Worm (Caenorhabditis elegans) whole organism, L2 larva: ENCODE data around the gene flp-12.

Experiments
- C34F6.9 ChIP-seq: fragments of 150-350 bp; optimal IDR thresholded peaks from 2 replicates; lab custom pipeline; 2014; ENCODE audit warnings: missing biosample characterization, missing genetic modification characterization
- F13H6.1 ChIP-seq: sonication (generic microtip); optimal IDR thresholded peaks from 2 replicates; lab custom pipeline; 2016; ENCODE audit warnings: missing genetic modification characterization, missing compliant biosample characterization
- R02D3.7 ChIP-seq: fragments of 150-350 bp; optimal IDR thresholded peaks from 2 replicates; lab custom pipeline; 2014; ENCODE audit warnings: missing biosample characterization, missing genetic modification characterization
- Y55F3AM.14 ChIP-seq: fragments of 200-800 bp; sonication (Bioruptor generic); optimal IDR thresholded peaks from 2 replicates; lab custom pipeline; 2018; ENCODE audit warnings: mild to moderate bottlenecking, missing genetic modification characterization, missing compliant biosample characterization
- ZK546.5 ChIP-seq: sonication (generic microtip); optimal IDR thresholded peaks from 2 replicates; lab custom pipeline; 2017; ENCODE audit warnings: missing biosample characterization, missing genetic modification characterization
- alr-1 ChIP-seq: fragments of 150-350 bp; optimal IDR thresholded peaks from 2 replicates; lab custom pipeline; 2014; ENCODE audit warnings: missing biosample characterization, missing genetic modification characterization
- aly-2 ChIP-seq: fragments of 150-350 bp; optimal IDR thresholded peaks from 2 replicates; lab custom pipeline; 2014; ENCODE audit warnings: missing biosample characterization, missing genetic modification characterization
- ama-1 ChIP-seq: fragments of 150-350 bp; optimal IDR thresholded peaks from 2 replicates; lab custom pipeline; 2018; ENCODE audit warnings: inconsistent platforms
- blmp-1 ChIP-seq: sonication (generic microtip); optimal IDR thresholded peaks from 2 replicates; lab custom pipeline; 2017; ENCODE audit warnings: missing genetic modification characterization, mild to moderate bottlenecking, missing compliant biosample characterization, antibody characterized with exemption, moderate library complexity; ENCODE audit not compliant: insufficient read depth
- ceh-16 ChIP-seq: fragments of 150-350 bp; optimal IDR thresholded peaks from 2 replicates; lab custom pipeline; 2014; ENCODE audit warnings: missing biosample characterization, missing genetic modification characterization
- ceh-82 ChIP-seq: fragments of 150-350 bp; optimal IDR thresholded peaks from 2 replicates; lab custom pipeline; 2014; ENCODE audit warnings: missing biosample characterization, missing genetic modification characterization
- crh-2 ChIP-seq: sonication (generic microtip); optimal IDR thresholded peaks from 2 replicates; lab custom pipeline; 2017; ENCODE audit warnings: missing biosample characterization, missing genetic modification characterization
- dmd-4 ChIP-seq: sonication (generic microtip); optimal IDR thresholded peaks from 2 replicates; lab custom pipeline; 2017; ENCODE audit warnings: missing biosample characterization, missing genetic modification characterization
- egl-27 ChIP-seq: sonication (generic microtip); optimal IDR thresholded peaks from 3 replicates; lab custom pipeline; 2017; ENCODE audit warnings: missing biosample characterization, missing genetic modification reagents, missing genetic modification characterization
- elt-1 ChIP-seq: fragments of 150-350 bp; optimal IDR thresholded peaks from 2 replicates; lab custom pipeline; 2014; ENCODE audit warnings: missing biosample characterization, missing genetic modification characterization
- elt-3 ChIP-seq: sonication (generic microtip); optimal IDR thresholded peaks from 2 replicates; lab custom pipeline; 2017; ENCODE audit warnings: missing biosample characterization, missing genetic modification characterization
- fos-1 ChIP-seq: fragments of 150-350 bp; optimal IDR thresholded peaks from 2 replicates; lab custom pipeline; 2014; ENCODE audit warnings: missing biosample characterization, missing genetic modification characterization
- gmeb-1 ChIP-seq: fragments of 150-350 bp; optimal IDR thresholded peaks from 2 replicates; lab custom pipeline; 2014; ENCODE audit warnings: missing biosample characterization, missing genetic modification characterization
- lin-11 ChIP-seq: fragments of 150-350 bp; sonication (generic microtip); optimal IDR thresholded peaks from 2 replicates; lab custom pipeline; 2014; ENCODE audit warnings: missing biosample characterization, missing genetic modification characterization, inconsistent platforms, mixed read lengths
- lin-13 ChIP-seq: fragments of 150-350 bp; optimal IDR thresholded peaks from 2 replicates; lab custom pipeline; 2014; ENCODE audit warnings: missing biosample characterization, missing genetic modification reagents, missing genetic modification characterization
- lin-39 ChIP-seq: fragments of 150-350 bp; optimal IDR thresholded peaks from 2 replicates; lab custom pipeline; 2014; ENCODE audit warnings: missing biosample characterization, missing genetic modification reagents, missing genetic modification characterization
- lsy-2 ChIP-seq, 2 experiments: fragments of 150-350 bp in 1 of 2; sonication (generic microtip) in 1 of 2; optimal IDR thresholded peaks; 2 replicates each; lab custom pipeline; 2014 to 2017; ENCODE audit warnings: missing biosample characterization in 2 of 2, missing genetic modification characterization in 2 of 2
- mab-5 ChIP-seq: fragments of 150-350 bp; optimal IDR thresholded peaks from 2 replicates; lab custom pipeline; 2014; ENCODE audit warnings: missing biosample characterization, missing genetic modification characterization
- mbf-1 ChIP-seq: sonication (generic microtip); optimal IDR thresholded peaks from 2 replicates; lab custom pipeline; 2017; ENCODE audit warnings: missing biosample characterization, missing genetic modification characterization
- mdl-1 ChIP-seq, 2 experiments: fragments of 150-350 bp in 1 of 2; sonication (generic microtip) in 1 of 2; optimal IDR thresholded peaks; 2 replicates each; lab custom pipeline; 2017; ENCODE audit warnings: missing biosample characterization in 2 of 2, missing genetic modification characterization in 2 of 2
- nhr-10 ChIP-seq: sonication (generic microtip); optimal IDR thresholded peaks from 2 replicates; lab custom pipeline; 2017; ENCODE audit warnings: missing biosample characterization, missing genetic modification characterization
- nhr-11 ChIP-seq: fragments of 150-350 bp; optimal IDR thresholded peaks from 2 replicates; lab custom pipeline; 2014; ENCODE audit warnings: missing biosample characterization, missing genetic modification characterization
- nhr-12 ChIP-seq: fragments of 150-350 bp; optimal IDR thresholded peaks from 2 replicates; lab custom pipeline; 2014; ENCODE audit warnings: missing biosample characterization, missing genetic modification characterization
- nhr-129 ChIP-seq: fragments of 150-350 bp; optimal IDR thresholded peaks from 2 replicates; lab custom pipeline; 2014; ENCODE audit warnings: missing biosample characterization, missing genetic modification characterization
- nhr-21 ChIP-seq: fragments of 150-350 bp; optimal IDR thresholded peaks from 2 replicates; lab custom pipeline; 2014; ENCODE audit warnings: missing biosample characterization, missing genetic modification characterization
- nhr-23 ChIP-seq: fragments of 150-350 bp; optimal IDR thresholded peaks from 2 replicates; lab custom pipeline; 2014; ENCODE audit warnings: missing biosample characterization, missing genetic modification reagents, missing genetic modification characterization
- nhr-237 ChIP-seq: fragments of 150-350 bp; optimal IDR thresholded peaks from 2 replicates; lab custom pipeline; 2014; ENCODE audit warnings: missing biosample characterization, missing genetic modification characterization
- nhr-25 ChIP-seq: fragments of 150-350 bp; sonication (generic microtip); optimal IDR thresholded peaks from 3 replicates; lab custom pipeline; 2014; ENCODE audit warnings: missing biosample characterization, missing genetic modification characterization
- nhr-6 ChIP-seq: fragments of 150-350 bp; optimal IDR thresholded peaks from 2 replicates; lab custom pipeline; 2014; ENCODE audit warnings: missing biosample characterization, missing genetic modification characterization
- nhr-77 ChIP-seq: fragments of 150-350 bp; optimal IDR thresholded peaks from 2 replicates; lab custom pipeline; 2014; ENCODE audit warnings: missing biosample characterization, missing genetic modification characterization
- peb-1 ChIP-seq: fragments of 150-350 bp; optimal IDR thresholded peaks from 2 replicates; lab custom pipeline; 2014; ENCODE audit warnings: missing biosample characterization, missing genetic modification characterization
- sma-3 ChIP-seq: sonication (generic microtip); optimal IDR thresholded peaks from 2 replicates; lab custom pipeline; 2016; ENCODE audit warnings: missing genetic modification reagents, missing genetic modification characterization, missing compliant biosample characterization
- sma-9 ChIP-seq, 2 experiments: fragments of 150-350 bp in 1 of 2; sonication (generic microtip) in 1 of 2; optimal IDR thresholded peaks; 2 replicates each; lab custom pipeline; 2014 to 2016; ENCODE audit warnings: missing genetic modification characterization in 2 of 2, mild to moderate bottlenecking in 1 of 2, missing biosample characterization in 1 of 2, missing compliant biosample characterization in 1 of 2, missing genetic modification reagents in 1 of 2, moderate library complexity in 1 of 2
- unc-39 ChIP-seq: fragments of 150-350 bp; optimal IDR thresholded peaks from 2 replicates; lab custom pipeline; 2014; ENCODE audit warnings: missing biosample characterization, missing genetic modification characterization
- unc-55 ChIP-seq: fragments of 150-350 bp; sonication (generic microtip); optimal IDR thresholded peaks from 3 replicates; lab custom pipeline; 2014; ENCODE audit warnings: missing biosample characterization, missing genetic modification reagents, missing genetic modification characterization
- unc-62 ChIP-seq: fragments of 150-350 bp; optimal IDR thresholded peaks from 2 replicates; lab custom pipeline; 2014; ENCODE audit warnings: missing biosample characterization, missing genetic modification reagents, missing genetic modification characterization
- zag-1 ChIP-seq: fragments of 150-350 bp; optimal IDR thresholded peaks from 2 replicates; lab custom pipeline; 2014; ENCODE audit warnings: missing biosample characterization, missing genetic modification characterization
- ztf-1 ChIP-seq: fragments of 200-800 bp; sonication (Bioruptor generic); conservative IDR thresholded peaks from 2 replicates; pipeline ENCODE4 v1.3.6; 2022; ENCODE audit warnings: missing genetic modification characterization, missing compliant biosample characterization
- ztf-11 ChIP-seq: sonication (generic microtip); optimal IDR thresholded peaks from 2 replicates; lab custom pipeline; 2017; ENCODE audit warnings: missing biosample characterization, missing genetic modification characterization
- ztf-4 ChIP-seq: fragments of 150-350 bp; optimal IDR thresholded peaks from 2 replicates; lab custom pipeline; 2014; ENCODE audit warnings: missing biosample characterization, missing genetic modification characterization

flp-12 gene

DNA sequence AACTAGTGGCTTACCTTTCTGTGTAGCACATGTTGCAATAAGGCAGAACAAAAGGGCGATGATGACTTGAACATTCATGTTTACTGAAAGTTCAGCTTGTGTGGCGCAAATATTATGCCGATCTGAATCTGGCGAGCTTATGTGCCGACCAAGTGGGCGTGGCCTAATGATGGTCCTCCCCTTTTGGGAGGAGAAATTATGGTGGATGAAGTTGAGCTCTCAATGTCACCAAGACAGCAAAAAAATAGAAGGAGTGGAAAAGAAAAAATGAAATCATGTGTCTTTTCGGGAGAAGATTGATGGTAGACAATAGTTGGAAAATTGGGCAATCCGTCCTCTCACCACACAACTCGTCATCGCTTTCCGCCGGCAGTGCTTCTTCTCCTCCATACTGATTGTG, at the start of gene flp-12:
flp-12 (minus strand) TSS at position 101 of the 400 bp plus-strand sequence.
- no peak for TF ChIP-seq nhr-21 (tag; lab: Kevin White, UChicago)
- TF ChIP-seq elt-1 (tag; lab: Kevin White, UChicago) = no peak

DNA sequence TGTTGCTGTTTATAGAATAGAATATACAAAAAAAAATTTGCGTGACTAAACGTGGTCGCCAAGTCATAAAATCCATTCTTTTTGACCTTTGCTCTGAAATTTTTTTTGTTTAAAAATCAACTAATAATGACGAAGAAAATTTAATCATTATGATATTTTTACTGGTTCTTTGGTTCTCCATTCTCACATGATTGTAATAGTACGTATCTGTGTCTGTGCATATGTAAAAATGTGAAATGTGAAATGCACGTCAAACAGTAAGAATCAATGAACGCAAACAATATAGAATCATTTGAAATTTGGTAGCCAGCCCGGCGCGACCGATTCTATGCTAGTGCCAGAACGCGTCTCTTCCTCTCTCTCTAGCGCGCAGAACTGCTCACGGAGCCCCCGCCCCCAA, 44.7 kb upstream of the flp-12 start, which contains the start of gene hosl-1:
hosl-1 (plus strand) TSS at position 301 of the 400 bp plus-strand sequence.
- TF ChIP-seq ztf-11 (tag; lab: Kevin White, UChicago) (no peak), C34F6.9 (tag; lab: Kevin White, UChicago) (no peak), lin-11 (tag; lab: Kevin White, UChicago) (no peak), mbf-1 (no peak), mab-5 (no peak), ztf-1 (GFP tag; lab: Robert Waterston, UW) (no peak), ceh-16 (tag; lab: Kevin White, UChicago) (no peak), nhr-77 (tag; lab: Kevin White, UChicago) (no peak), gmeb-1 (no peak), ZK546.5 (no peak), blmp-1 (tag; lab: Kevin White, UChicago) (no peak)

DNA sequence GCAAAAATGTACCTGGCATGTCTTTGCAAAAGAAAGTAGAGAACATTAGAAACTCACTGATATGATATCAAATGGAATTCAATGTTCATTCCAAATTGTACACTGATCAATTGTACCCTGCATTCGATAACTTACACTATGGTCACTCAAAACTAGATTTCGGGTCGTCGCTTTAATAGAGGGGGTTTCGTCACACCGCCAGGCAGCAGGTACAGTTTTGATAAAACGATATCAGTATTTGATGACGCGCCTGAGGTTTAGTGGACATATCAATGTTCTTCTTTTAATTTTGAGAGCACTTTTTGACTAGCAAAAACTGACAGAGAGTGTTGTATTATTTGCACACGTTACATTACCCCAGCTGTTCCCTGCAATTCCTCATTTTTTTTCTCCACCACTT, 44.0 kb upstream of the flp-12 start:
- no peak for TF ChIP-seq egl-27 (tag; lab: Kevin White, UChicago)
- TF ChIP-seq ceh-16 (tag; lab: Kevin White, UChicago) = no peak
- TF ChIP-seq elt-3 (tag; lab: Kevin White, UChicago) = no peak
- peak; percentile 29 for TF ChIP-seq sma-9 (GFP tag; optimal IDR thresholded peaks at IDR 0.05; lab: Kevin White, UChicago)
- no peak for TF ChIP-seq sma-9 (tag; optimal IDR thresholded peaks at IDR 0.05; lab: Kevin White, UChicago)
- TF ChIP-seq fos-1 (tag; lab: Kevin White, UChicago) = peak; percentile 47

DNA sequence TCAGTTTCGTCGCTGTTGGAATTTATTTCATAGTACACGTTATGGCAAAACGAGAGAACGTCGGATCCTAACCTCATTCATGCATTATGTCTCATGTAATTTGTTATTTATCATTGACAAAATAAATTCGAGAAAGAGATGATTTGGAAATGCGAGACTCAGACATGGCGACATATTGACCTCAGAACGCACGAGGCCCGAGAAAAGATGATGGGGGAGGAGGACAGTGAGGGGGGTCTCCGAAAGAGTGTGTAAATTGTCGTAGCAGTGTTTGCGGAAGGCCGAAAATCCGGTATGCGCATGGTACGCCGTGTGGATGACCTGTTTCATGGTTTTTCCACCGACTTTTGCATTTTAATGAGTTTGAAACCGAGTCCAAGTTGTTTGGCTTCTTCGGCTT, 43.5 kb upstream of the flp-12 start:
- TF ChIP-seq ceh-82 (no peak), unc-39 (no peak), nhr-129 (tag; lab: Kevin White, UChicago) (peak; percentile 57), dmd-4 (tag; lab: Kevin White, UChicago) (no peak), ztf-1 (GFP tag; lab: Robert Waterston, UW) (no peak), unc-62 (GFP tag; lab: Kevin White, UChicago) (no peak), lsy-2 (tag; optimal IDR thresholded peaks at IDR 0.05; lab: Kevin White, UChicago) (peak; percentile 28 to 54), Y55F3AM.14 (GFP tag; lab: Kevin White, UChicago) (no peak), ZK546.5 (no peak), mab-5 (no peak), mdl-1 (tag; optimal IDR thresholded peaks at IDR 0.05; lab: Kevin White, UChicago) (peak in 1 of 2 experiments; percentile 55), alr-1 (no peak), mbf-1 (no peak), sma-9 (GFP tag; optimal IDR thresholded peaks at IDR 0.05; lab: Kevin White, UChicago) (peak; percentile 66), sma-9 (tag; optimal IDR thresholded peaks at IDR 0.05; lab: Kevin White, UChicago) (no peak), elt-3 (tag; lab: Kevin White, UChicago) (no peak), peb-1 (tag; lab: Kevin White, UChicago) (no peak), lin-11 (tag; lab: Kevin White, UChicago) (peak; percentile 43), nhr-77 (tag; lab: Kevin White, UChicago) (no peak), ztf-11 (tag; lab: Kevin White, UChicago) (no peak), nhr-21 (tag; lab: Kevin White, UChicago) (no peak), nhr-10 (no peak), nhr-237 (tag; lab: Kevin White, UChicago) (no peak), fos-1 (tag; lab: Kevin White, UChicago) (no peak), aly-2 (tag; lab: Kevin White, UChicago) (no peak), lin-39 (tag; lab: Kevin White, UChicago) (no peak), zag-1 (tag; lab: Kevin White, UChicago) (no peak), egl-27 (tag; lab: Kevin White, UChicago) (no peak), sma-3 (no peak), nhr-23 (tag; lab: Kevin White, UChicago) (no peak), ztf-4 (tag; lab: Kevin White, UChicago) (no peak), gmeb-1 (no peak), unc-55 (GFP tag; lab: Kevin White, UChicago) (peak; percentile 43), elt-1 (tag; lab: Kevin White, UChicago) (no peak), nhr-12 (no peak), ama-1 (lab: Kevin White, UChicago) (no peak), lin-13 (GFP tag; lab: Kevin White, UChicago) (peak; percentile 16), nhr-11 (tag; lab: Kevin White, UChicago) (no peak), blmp-1 (tag; lab: Kevin White, UChicago) (no peak), R02D3.7 (tag; lab: Kevin White, UChicago) (no peak), crh-2 (tag; lab: Kevin White, UChicago) (no peak), C34F6.9 (tag; lab: Kevin White, UChicago) (peak; percentile 68), nhr-25 (tag; lab: Kevin White, UChicago) (no peak), ceh-16 (tag; lab: Kevin White, UChicago) (no peak), F13H6.1 (tag; lab: Kevin White, UChicago) (peak; percentile 64), nhr-6 (no peak)
